Fruit fly (Drosophila melanogaster): ENCODE results near the gene Agpat1.

DNA sequence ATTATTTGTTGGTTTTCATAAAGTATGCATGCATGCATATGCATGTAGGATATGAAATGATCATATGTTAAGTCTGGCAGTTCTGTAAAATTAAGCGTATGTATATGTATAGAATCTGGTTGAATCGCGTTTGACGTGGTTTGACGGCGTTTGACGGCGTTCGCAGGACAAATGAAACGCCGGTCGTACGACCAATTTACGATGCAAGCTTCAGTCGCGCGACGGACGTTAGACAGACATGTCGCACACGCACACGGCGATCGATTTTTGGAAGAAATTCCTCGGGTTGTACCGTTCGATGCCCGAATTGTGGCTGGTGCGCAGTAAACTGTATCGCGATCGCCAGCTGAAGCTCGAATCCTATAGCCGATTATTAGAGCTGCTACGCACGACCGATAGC is 19.9 kb upstream of the Agpat1 start:
- TF ChIP-seq Myc (optimal IDR thresholded peaks at IDR 0.05) (no peak), insv (optimal IDR thresholded peaks at IDR 0.05) (no peak), h (optimal IDR thresholded peaks at IDR 0.05) (no peak)

Measured in Kc167 (cell line).